Worm (Caenorhabditis elegans) whole organism, L1 larva: ENCODE results near the gene F10C1.3.

Source experiments
- ceh-82 ChIP-seq, 3 experiments: fragments of 150-350 bp in 1 of 3; sonication (generic microtip) in 2 of 3; optimal IDR thresholded peaks; 2 replicates each; lab custom pipeline; 2014 to 2017; ENCODE audit warnings: missing biosample characterization in 3 of 3, missing genetic modification characterization in 3 of 3
- efl-3 ChIP-seq: fragments of 200-800 bp; sonication (Bioruptor generic); optimal IDR thresholded peaks from 2 replicates; lab custom pipeline; 2018; ENCODE audit warnings: mild to moderate bottlenecking, missing genetic modification characterization, missing compliant biosample characterization
- egl-27 ChIP-seq, 2 experiments: fragments of 150-350 bp in 1 of 2; sonication (generic microtip); optimal IDR thresholded peaks; 3 replicates each; lab custom pipeline; 2017 to 2018; ENCODE audit warnings: missing biosample characterization in 2 of 2, missing genetic modification characterization in 2 of 2, missing genetic modification reagents in 2 of 2
- fkh-10 ChIP-seq: sonication (generic microtip); optimal IDR thresholded peaks from 2 replicates; lab custom pipeline; 2017; ENCODE audit warnings: missing biosample characterization, missing genetic modification reagents, missing genetic modification characterization
- lin-13 ChIP-seq: fragments of 150-350 bp; optimal IDR thresholded peaks from 2 replicates; lab custom pipeline; 2014; ENCODE audit warnings: missing biosample characterization, missing genetic modification reagents, missing genetic modification characterization
- lir-3 ChIP-seq: sonication (generic microtip); optimal IDR thresholded peaks from 2 replicates; lab custom pipeline; 2016; ENCODE audit warnings: mild to moderate bottlenecking, missing genetic modification characterization, moderate library complexity, missing compliant biosample characterization; ENCODE audit not compliant: poor library complexity
- lsy-2 ChIP-seq, 2 experiments: fragments of 150-350 bp; optimal IDR thresholded peaks; 2 replicates each; lab custom pipeline; 2014; ENCODE audit warnings: missing biosample characterization in 2 of 2, missing genetic modification characterization in 2 of 2
- nhr-237 ChIP-seq: fragments of 150-350 bp; optimal IDR thresholded peaks from 2 replicates; lab custom pipeline; 2014; ENCODE audit warnings: missing biosample characterization, missing genetic modification characterization
- nhr-28 ChIP-seq: fragments of 150-350 bp; optimal IDR thresholded peaks from 2 replicates; lab custom pipeline; 2014; ENCODE audit warnings: missing biosample characterization, missing genetic modification characterization
- skn-1 ChIP-seq: fragments of 150-350 bp; optimal IDR thresholded peaks from 2 replicates; lab custom pipeline; 2014; ENCODE audit warnings: missing biosample characterization, missing genetic modification characterization
- tbx-2 ChIP-seq: sonication (generic microtip); optimal IDR thresholded peaks from 2 replicates; lab custom pipeline; 2016; ENCODE audit warnings: missing genetic modification characterization, missing compliant biosample characterization
- unc-130 ChIP-seq: fragments of 150-350 bp; optimal IDR thresholded peaks from 2 replicates; lab custom pipeline; 2017; ENCODE audit warnings: missing biosample characterization, missing genetic modification characterization, inconsistent platforms
- unc-62 ChIP-seq: fragments of 150-350 bp; optimal IDR thresholded peaks from 2 replicates; lab custom pipeline; 2014; ENCODE audit warnings: missing biosample characterization, missing genetic modification reagents, missing genetic modification characterization
- ztf-4 ChIP-seq: fragments of 150-350 bp; optimal IDR thresholded peaks from 2 replicates; lab custom pipeline; 2014; ENCODE audit warnings: missing biosample characterization, missing genetic modification characterization

DNA sequence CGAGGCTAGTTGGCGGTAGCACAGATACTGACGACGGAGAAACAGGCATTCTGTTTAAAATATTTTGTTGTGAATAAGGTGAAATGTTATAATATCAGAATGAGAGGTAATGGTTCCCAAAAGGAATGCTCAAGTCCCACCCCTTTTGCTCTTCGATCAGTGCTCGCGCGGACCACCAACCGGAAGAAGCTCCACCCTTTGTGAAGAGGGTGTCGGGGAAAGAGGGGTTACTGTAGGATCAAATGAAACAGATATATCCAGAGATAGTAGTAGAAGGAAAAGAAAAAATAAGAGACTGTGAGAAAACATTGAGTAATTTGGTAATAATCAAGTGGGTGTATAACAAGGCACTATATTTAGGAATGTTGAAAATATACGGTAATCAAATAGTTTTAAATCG is 16.6 kb upstream of the F10C1.3 start, which contains the start of the genes dmd-5 and F10C1.1:
- TF ChIP-seq ztf-4 (tag; lab: Kevin White, UChicago) (no peak), nhr-28 (no peak), lsy-2 (tag; optimal IDR thresholded peaks at IDR 0.05; lab: Kevin White, UChicago) (no peak), tbx-2 (tag; lab: Kevin White, UChicago) (no peak), unc-62 (GFP tag; lab: Kevin White, UChicago) (no peak), ceh-82 (tag; optimal IDR thresholded peaks at IDR 0.05; lab: Kevin White, UChicago) (no peak), lin-13 (no peak), fkh-10 (GFP tag; lab: Kevin White, UChicago) (no peak), unc-130 (no peak), egl-27 (tag; optimal IDR thresholded peaks at IDR 0.05; lab: Kevin White, UChicago) (no peak), nhr-237 (tag; lab: Kevin White, UChicago) (no peak), lir-3 (tag; lab: Kevin White, UChicago) (no peak), skn-1 (tag; lab: Kevin White, UChicago) (no peak), efl-3 (GFP tag; lab: Kevin White, UChicago) (no peak)
